Worm (Caenorhabditis elegans) whole organism, mixed stage, embryonic: ENCODE data around the gene twk-3.

ENCODE experiments used
- M03D4.4 ChIP-seq: sonication (generic microtip); optimal IDR thresholded peaks from 2 replicates; lab custom pipeline; 2017; ENCODE audit warnings: mild to moderate bottlenecking, missing genetic modification characterization, missing compliant biosample characterization
- blmp-1 ChIP-seq: fragments of 150-350 bp; optimal IDR thresholded peaks from 2 replicates; lab custom pipeline; 2014; ENCODE audit warnings: missing biosample characterization, missing genetic modification characterization
- ceh-39 ChIP-seq: fragments of 150-350 bp; optimal IDR thresholded peaks from 2 replicates; lab custom pipeline; 2014; ENCODE audit warnings: missing biosample characterization, missing genetic modification characterization
- ceh-43 ChIP-seq: fragments of 200-800 bp; sonication (Bioruptor generic); optimal IDR thresholded peaks from 2 replicates; lab custom pipeline; 2018; ENCODE audit warnings: mild to moderate bottlenecking, missing genetic modification characterization, moderate library complexity, missing compliant biosample characterization
- ceh-83 ChIP-seq: fragments of 200-800 bp; sonication (Bioruptor generic); optimal IDR thresholded peaks from 2 replicates; lab custom pipeline; 2018; ENCODE audit warnings: mild to moderate bottlenecking, missing genetic modification characterization, missing compliant biosample characterization
- ces-1 ChIP-seq: fragments of 150-350 bp; optimal IDR thresholded peaks from 2 replicates; lab custom pipeline; 2014; ENCODE audit warnings: missing biosample characterization, missing genetic modification reagents, missing genetic modification characterization
- cnd-1 ChIP-seq: fragments of 200-800 bp; sonication (Bioruptor generic); optimal IDR thresholded peaks from 2 replicates; lab custom pipeline; 2018; ENCODE audit warnings: mild to moderate bottlenecking, missing genetic modification characterization, missing compliant biosample characterization
- drap-1 ChIP-seq: fragments of 200-800 bp; sonication (Bioruptor generic); optimal IDR thresholded peaks from 3 replicates; lab custom pipeline; 2018; ENCODE audit warnings: mild to moderate bottlenecking, missing genetic modification characterization, missing compliant biosample characterization
- elt-1 ChIP-seq: sonication (generic microtip); optimal IDR thresholded peaks from 2 replicates; lab custom pipeline; 2017; ENCODE audit warnings: missing genetic modification characterization, mild to moderate bottlenecking, missing compliant biosample characterization, antibody characterized with exemption, moderate library complexity, borderline replicate concordance; ENCODE audit not compliant: insufficient read depth
- elt-3 ChIP-seq: fragments of 150-350 bp; optimal IDR thresholded peaks from 2 replicates; lab custom pipeline; 2014; ENCODE audit warnings: missing biosample characterization, missing genetic modification characterization
- flh-1 ChIP-seq: fragments of 200-800 bp; sonication (Bioruptor generic); optimal IDR thresholded peaks from 2 replicates; lab custom pipeline; 2018; ENCODE audit warnings: mild to moderate bottlenecking, missing genetic modification characterization, moderate library complexity, missing compliant biosample characterization
- ham-2 ChIP-seq: fragments of 200-800 bp; sonication (Bioruptor generic); optimal IDR thresholded peaks from 2 replicates; lab custom pipeline; 2018; ENCODE audit warnings: mild to moderate bottlenecking, missing genetic modification characterization, missing compliant biosample characterization
- hlh-1 ChIP-seq: fragments of 150-350 bp; optimal IDR thresholded peaks from 2 replicates; lab custom pipeline; 2014; ENCODE audit warnings: missing biosample characterization, missing genetic modification reagents, missing genetic modification characterization
- lin-13 ChIP-seq: fragments of 150-350 bp; optimal IDR thresholded peaks from 2 replicates; lab custom pipeline; 2014; ENCODE audit warnings: missing biosample characterization, missing genetic modification characterization
- lin-32 ChIP-seq: fragments of 200-800 bp; sonication (Bioruptor generic); optimal IDR thresholded peaks from 2 replicates; lab custom pipeline; 2018; ENCODE audit warnings: mild to moderate bottlenecking, missing genetic modification characterization, missing compliant biosample characterization
- mab-5 ChIP-seq: fragments of 150-350 bp; optimal IDR thresholded peaks from 2 replicates; lab custom pipeline; 2014; ENCODE audit warnings: missing biosample characterization, missing genetic modification characterization
- mep-1 ChIP-seq: fragments of 150-350 bp; optimal IDR thresholded peaks from 2 replicates; lab custom pipeline; 2017; ENCODE audit warnings: missing biosample characterization, missing genetic modification reagents, missing genetic modification characterization, inconsistent platforms
- mls-2 ChIP-seq: sonication (generic microtip); optimal IDR thresholded peaks from 2 replicates; lab custom pipeline; 2016; ENCODE audit warnings: mild to moderate bottlenecking, missing genetic modification characterization, moderate library complexity, missing compliant biosample characterization
- nhr-12 ChIP-seq: fragments of 150-350 bp; optimal IDR thresholded peaks from 2 replicates; lab custom pipeline; 2014; ENCODE audit warnings: missing biosample characterization, missing genetic modification characterization
- nhr-2 ChIP-seq: fragments of 150-350 bp; optimal IDR thresholded peaks from 2 replicates; lab custom pipeline; 2014; ENCODE audit warnings: missing biosample characterization, missing genetic modification characterization
- nhr-237 ChIP-seq: fragments of 150-350 bp; optimal IDR thresholded peaks from 2 replicates; lab custom pipeline; 2014; ENCODE audit warnings: missing biosample characterization, missing genetic modification characterization
- nhr-28 ChIP-seq: fragments of 150-350 bp; optimal IDR thresholded peaks from 2 replicates; lab custom pipeline; 2014; ENCODE audit warnings: missing biosample characterization, missing genetic modification characterization
- nhr-76 ChIP-seq: sonication (generic microtip); optimal IDR thresholded peaks from 2 replicates; lab custom pipeline; 2017; ENCODE audit warnings: missing biosample characterization, missing genetic modification characterization
- pha-4 ChIP-seq: fragments of 150-350 bp; optimal IDR thresholded peaks from 2 replicates; lab custom pipeline; 2018; ENCODE audit warnings: missing biosample characterization, missing genetic modification reagents, missing genetic modification characterization
- snpc-4 ChIP-seq: fragments of 150-350 bp; optimal IDR thresholded peaks from 2 replicates; lab custom pipeline; 2014; ENCODE audit warnings: missing biosample characterization, missing genetic modification characterization
- sptf-1 ChIP-seq: sonication (generic microtip); optimal IDR thresholded peaks from 2 replicates; lab custom pipeline; 2017; ENCODE audit warnings: mild to moderate bottlenecking, missing genetic modification characterization, moderate library complexity, missing compliant biosample characterization
- tbx-8 ChIP-seq: fragments of 200-800 bp; sonication (Bioruptor generic); optimal IDR thresholded peaks from 2 replicates; lab custom pipeline; 2018; ENCODE audit warnings: mild to moderate bottlenecking, missing genetic modification characterization, moderate library complexity, missing compliant biosample characterization
- unc-39 ChIP-seq: fragments of 150-350 bp; optimal IDR thresholded peaks from 2 replicates; lab custom pipeline; 2014; ENCODE audit warnings: missing biosample characterization, missing genetic modification characterization
- unc-62 ChIP-seq: fragments of 150-350 bp; optimal IDR thresholded peaks from 2 replicates; lab custom pipeline; 2014; ENCODE audit warnings: missing biosample characterization, missing genetic modification reagents, missing genetic modification characterization
- zip-8 ChIP-seq: fragments of 150-350 bp; optimal IDR thresholded peaks from 2 replicates; lab custom pipeline; 2014; ENCODE audit warnings: missing biosample characterization, missing genetic modification characterization
- ztf-11 ChIP-seq: fragments of 150-350 bp; optimal IDR thresholded peaks from 2 replicates; lab custom pipeline; 2014; ENCODE audit warnings: missing biosample characterization, missing genetic modification characterization

Gene twk-3

ce11 chrII:8212680-8213079, at the start of gene twk-3:
Gene twk-3, minus strand, starts transcription at chrII:8212780.
- no peak for TF ChIP-seq ceh-39 (tag; lab: Kevin White, UChicago)
- no peak for TF ChIP-seq mls-2 (tag; lab: Kevin White, UChicago)
- TF ChIP-seq ces-1, result no peak
- TF ChIP-seq ztf-11 (tag; lab: Kevin White, UChicago), result no peak
- no peak for TF ChIP-seq lin-13
- TF ChIP-seq nhr-237 (tag; lab: Kevin White, UChicago), result no peak
- no peak for TF ChIP-seq mab-5
- no peak for TF ChIP-seq snpc-4
- no peak for TF ChIP-seq nhr-28 (tag; lab: Kevin White, UChicago)
- no peak for TF ChIP-seq drap-1 (GFP tag; lab: Kevin White, UChicago)
- no peak for TF ChIP-seq blmp-1 (tag; lab: Kevin White, UChicago)
- TF ChIP-seq nhr-2 (tag; lab: Kevin White, UChicago), result no peak
- TF ChIP-seq ceh-43 (GFP tag; lab: Kevin White, UChicago), result no peak
- TF ChIP-seq mep-1 (tag; lab: Kevin White, UChicago), result no peak
- TF ChIP-seq tbx-8, result no peak
- TF ChIP-seq nhr-76 (tag; lab: Kevin White, UChicago), result no peak
- TF ChIP-seq lin-32 (GFP tag; lab: Kevin White, UChicago), result no peak
- TF ChIP-seq ceh-83 (GFP tag; lab: Kevin White, UChicago), result no peak
- no peak for TF ChIP-seq cnd-1 (tag; lab: Kevin White, UChicago)

DNA sequence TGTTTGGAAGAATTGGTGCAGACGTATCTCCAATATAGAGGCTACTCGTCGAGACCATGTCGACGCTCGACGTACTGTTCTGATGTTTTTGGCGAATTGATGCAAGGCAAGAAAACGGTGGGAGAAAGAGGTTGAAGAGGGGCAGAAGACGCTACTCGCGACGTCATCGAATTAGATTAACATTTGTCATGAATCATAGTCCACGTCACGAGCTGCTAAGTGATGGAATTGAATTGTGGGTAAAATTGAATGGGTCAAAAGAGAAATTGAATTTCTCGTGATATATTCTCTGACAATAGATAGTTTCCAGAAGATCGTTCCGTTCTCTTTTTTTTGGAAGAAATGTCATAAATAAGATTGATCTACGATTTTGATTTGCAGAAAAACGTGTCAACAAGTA, 47.1 kb upstream of the twk-3 start:
- TF ChIP-seq sptf-1 (tag; lab: Kevin White, UChicago), result no peak
- TF ChIP-seq nhr-12 (tag; lab: Kevin White, UChicago), result no peak
- TF ChIP-seq mls-2 (tag; lab: Kevin White, UChicago), result no peak
- no peak for TF ChIP-seq nhr-237 (tag; lab: Kevin White, UChicago)
- TF ChIP-seq, all 35 proteins: peak for 0

ce11 chrII:8259038-8259437, 46.5 kb upstream of the twk-3 start, which contains the start of gene F35C11.6:
Gene F35C11.6, minus strand, starts transcription at chrII:8259138.
- TF ChIP-seq ham-2 (GFP tag; lab: Kevin White, UChicago), result no peak
- TF ChIP-seq mep-1 (tag; lab: Kevin White, UChicago), result no peak
- TF ChIP-seq pha-4, result no peak
- no peak for TF ChIP-seq ces-1
- no peak for TF ChIP-seq mab-5
- TF ChIP-seq snpc-4, result no peak
- no peak for TF ChIP-seq elt-3 (tag; lab: Kevin White, UChicago)
- TF ChIP-seq flh-1 (GFP tag; lab: Kevin White, UChicago), result no peak
- TF ChIP-seq lin-13, result no peak
- no peak for TF ChIP-seq nhr-2 (tag; lab: Kevin White, UChicago)
- no peak for TF ChIP-seq nhr-28 (tag; lab: Kevin White, UChicago)
- TF ChIP-seq hlh-1 (tag; lab: Kevin White, UChicago), result no peak
- TF ChIP-seq lin-32 (GFP tag; lab: Kevin White, UChicago), result no peak
- no peak for TF ChIP-seq nhr-76 (tag; lab: Kevin White, UChicago)
- TF ChIP-seq M03D4.4, result no peak

DNA sequence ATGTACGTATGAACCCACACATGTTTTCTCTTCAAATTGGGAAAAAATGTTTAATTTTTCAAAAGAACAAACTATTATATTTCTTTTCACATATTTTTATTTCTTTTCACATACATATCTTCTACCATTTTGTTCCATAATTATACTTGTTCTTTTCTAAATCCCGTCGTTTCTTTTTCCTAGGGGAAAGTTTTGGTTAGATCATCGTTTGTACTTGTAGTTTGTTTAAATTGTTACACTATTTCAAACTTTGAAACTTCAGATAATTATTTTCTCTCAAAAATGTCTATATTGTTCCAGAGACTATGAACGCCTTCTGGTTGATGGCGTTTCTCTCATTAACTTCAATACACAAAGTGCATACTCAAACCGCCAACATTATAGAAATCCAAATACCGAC, 43.4 kb upstream of the twk-3 start, which contains the start of gene F35C11.7:
TSS of gene F35C11.7 (plus strand) at position 301 of the 400 bp plus-strand sequence.
- TF ChIP-seq M03D4.4, result no peak
- no peak for TF ChIP-seq hlh-1 (tag; lab: Kevin White, UChicago)
- TF ChIP-seq blmp-1 (tag; lab: Kevin White, UChicago), result no peak
- TF ChIP-seq nhr-2 (tag; lab: Kevin White, UChicago), result no peak
- TF ChIP-seq cnd-1 (tag; lab: Kevin White, UChicago), result no peak
- no peak for TF ChIP-seq lin-13
- TF ChIP-seq unc-62 (GFP tag; lab: Kevin White, UChicago), result no peak
- no peak for TF ChIP-seq pha-4
- TF ChIP-seq unc-39, result no peak
- TF ChIP-seq sptf-1 (tag; lab: Kevin White, UChicago), result no peak
- no peak for TF ChIP-seq lin-32 (GFP tag; lab: Kevin White, UChicago)
- TF ChIP-seq elt-3 (tag; lab: Kevin White, UChicago), result no peak
- TF ChIP-seq mab-5, result no peak
- no peak for TF ChIP-seq zip-8 (tag; lab: Kevin White, UChicago)
- TF ChIP-seq tbx-8, result no peak
- no peak for TF ChIP-seq elt-1 (tag; lab: Kevin White, UChicago)
- TF ChIP-seq ham-2 (GFP tag; lab: Kevin White, UChicago), result no peak
- no peak for TF ChIP-seq snpc-4
- no peak for TF ChIP-seq ceh-83 (GFP tag; lab: Kevin White, UChicago)
- TF ChIP-seq nhr-76 (tag; lab: Kevin White, UChicago), result no peak
